Worm (Caenorhabditis elegans): ENCODE data around the gene C29H12.6.

Gene C29H12.6

DNA sequence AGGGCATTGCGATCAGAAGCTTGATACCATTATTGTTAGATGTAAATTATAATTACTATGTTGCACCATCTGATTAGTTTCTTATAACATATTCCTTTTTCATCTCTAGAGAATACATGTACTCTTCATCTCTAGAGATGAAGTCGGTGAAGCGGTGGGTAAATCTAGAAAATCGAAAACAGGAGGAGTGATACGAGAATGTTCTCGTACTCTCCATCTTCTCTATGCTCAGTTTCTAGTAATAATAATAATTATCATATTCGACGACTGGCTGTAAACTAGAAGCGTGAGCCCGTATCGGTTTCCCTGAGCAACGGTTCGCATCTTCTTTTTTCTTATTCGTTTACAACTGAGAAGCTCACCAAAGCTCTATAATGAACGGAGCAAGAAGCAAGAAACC is 10.3 kb downstream of the C29H12.6 start:
- TF ChIP-seq elt-3 (tag; optimal IDR thresholded peaks at IDR 0.05) (no peak), ceh-16 (tag; optimal IDR thresholded peaks at IDR 0.05) (no peak), nhr-11 (tag; optimal IDR thresholded peaks at IDR 0.05) (no peak), lsy-12 (tag; optimal IDR thresholded peaks at IDR 0.05) (no peak), nfya-1 (tag; optimal IDR thresholded peaks at IDR 0.05; ENCODE audit: insufficient read depth) (no peak), elt-1 (tag; optimal IDR thresholded peaks at IDR 0.05) (no peak), skn-1 (tag; optimal IDR thresholded peaks at IDR 0.05) (no peak), nhr-23 (tag; optimal IDR thresholded peaks at IDR 0.05) (no peak), nhr-28 (tag; optimal IDR thresholded peaks at IDR 0.05) (no peak), nhr-77 (tag; optimal IDR thresholded peaks at IDR 0.05) (no peak), tbx-2 (tag; optimal IDR thresholded peaks at IDR 0.05) (no peak), aly-2 (tag; optimal IDR thresholded peaks at IDR 0.05) (no peak), nhr-43 (tag; optimal IDR thresholded peaks at IDR 0.05; ENCODE audit: poor library complexity, severe bottlenecking) (no peak), elt-2 (tag; optimal IDR thresholded peaks at IDR 0.05) (no peak), mml-1 (tag; optimal IDR thresholded peaks at IDR 0.05) (no peak), fkh-2 (tag; optimal IDR thresholded peaks at IDR 0.05) (no peak), sea-2 (GFP tag; optimal IDR thresholded peaks at IDR 0.05) (no peak), R02D3.7 (tag; optimal IDR thresholded peaks at IDR 0.05) (no peak)

DNA sequence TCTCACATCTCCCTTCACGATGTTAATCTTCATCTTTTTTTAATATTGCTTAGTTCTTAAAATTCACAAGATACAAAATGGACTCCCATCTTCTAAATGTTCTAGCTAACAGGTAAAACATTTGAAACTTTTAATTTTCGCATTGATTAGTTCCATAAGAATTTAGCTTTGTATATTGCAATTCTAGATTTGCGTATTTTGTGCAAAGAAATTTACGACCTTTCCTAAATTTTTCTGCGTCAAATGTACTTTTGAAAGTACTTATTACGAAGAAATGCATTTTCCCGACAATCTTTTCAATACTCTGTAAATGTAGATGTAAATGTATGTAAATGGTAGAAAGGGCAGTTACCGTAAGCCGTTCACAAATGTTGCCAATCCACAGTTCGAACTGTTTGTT is 14.1 kb downstream of the C29H12.6 start:
- TF ChIP-seq skn-1 (tag; optimal IDR thresholded peaks at IDR 0.05) (no peak), nhr-237 (tag; optimal IDR thresholded peaks at IDR 0.05) (no peak), fos-1 (tag; optimal IDR thresholded peaks at IDR 0.05) (no peak), hmg-11 (tag; optimal IDR thresholded peaks at IDR 0.05) (no peak), elt-2 (tag; optimal IDR thresholded peaks at IDR 0.05) (no peak), daf-12 (tag; optimal IDR thresholded peaks at IDR 0.05) (no peak), ama-1 (optimal IDR thresholded peaks at IDR 0.05) (no peak), nhr-28 (tag; optimal IDR thresholded peaks at IDR 0.05) (no peak), zag-1 (tag; optimal IDR thresholded peaks at IDR 0.05) (no peak), fkh-2 (tag; optimal IDR thresholded peaks at IDR 0.05) (no peak), nhr-11 (tag; optimal IDR thresholded peaks at IDR 0.05) (no peak)

DNA sequence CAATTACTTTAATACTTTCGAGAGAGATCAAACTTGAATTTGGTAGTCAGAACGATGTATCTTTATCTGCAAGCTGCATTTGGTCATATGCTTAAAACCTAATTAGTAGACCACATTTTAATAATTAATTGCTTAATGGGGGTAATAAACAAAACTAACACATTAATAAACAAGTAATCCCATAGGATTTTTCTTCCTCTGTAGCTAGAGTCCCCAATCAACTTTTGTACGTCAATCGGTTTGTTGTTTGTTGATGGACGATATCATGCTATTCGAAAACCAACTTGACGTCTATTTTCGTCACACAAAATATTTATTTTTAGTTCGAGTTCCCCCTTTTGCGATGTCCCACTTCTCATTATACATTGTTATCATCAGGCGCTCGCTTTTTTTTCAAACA is 16.6 kb downstream of the C29H12.6 start:
- TF ChIP-seq mml-1 (tag; optimal IDR thresholded peaks at IDR 0.05) (no peak), sea-2 (GFP tag; optimal IDR thresholded peaks at IDR 0.05) (no peak), nhr-28 (tag; optimal IDR thresholded peaks at IDR 0.05) (no peak), nfya-1 (tag; optimal IDR thresholded peaks at IDR 0.05; ENCODE audit: insufficient read depth) (no peak), unc-39 (tag; optimal IDR thresholded peaks at IDR 0.05) (no peak), nhr-77 (tag; optimal IDR thresholded peaks at IDR 0.05) (no peak), ceh-9 (tag; optimal IDR thresholded peaks at IDR 0.05) (no peak), ceh-16 (tag; optimal IDR thresholded peaks at IDR 0.05) (no peak), nhr-25 (tag; optimal IDR thresholded peaks at IDR 0.05) (no peak), fos-1 (tag; optimal IDR thresholded peaks at IDR 0.05) (no peak), R02D3.7 (tag; optimal IDR thresholded peaks at IDR 0.05) (no peak), egl-27 (tag; optimal IDR thresholded peaks at IDR 0.05) (no peak), mdl-1 (tag; optimal IDR thresholded peaks at IDR 0.05) (no peak), unc-62 (GFP tag; optimal IDR thresholded peaks at IDR 0.05) (no peak), daf-12 (tag; optimal IDR thresholded peaks at IDR 0.05) (no peak), nhr-76 (tag; optimal IDR thresholded peaks at IDR 0.05) (no peak)

DNA sequence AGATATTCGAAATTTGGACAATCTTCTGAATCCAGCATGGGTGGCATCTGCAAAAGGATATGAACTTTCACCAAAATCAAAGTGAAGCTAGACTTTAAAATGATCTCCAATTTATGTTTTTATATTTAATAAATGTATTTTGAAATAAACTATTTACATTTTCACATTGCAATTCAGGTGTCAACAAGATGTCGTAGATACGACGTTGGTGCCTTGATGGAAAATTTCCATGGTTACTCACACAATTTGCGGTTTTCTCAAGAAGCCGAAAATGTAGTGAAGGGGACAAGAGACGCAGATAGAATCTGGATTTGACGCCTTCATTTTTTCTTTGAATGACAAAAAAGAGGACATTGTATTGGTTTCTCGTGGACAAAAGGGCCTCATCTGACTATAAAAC is 18.6 kb downstream of the C29H12.6 start, which contains the start of gene rgs-3:
Gene rgs-3 (plus strand): TSS at position 301 of the 400 bp plus-strand sequence.
- TF ChIP-seq egl-27 (tag; optimal IDR thresholded peaks at IDR 0.05) (no peak), fos-1 (tag; optimal IDR thresholded peaks at IDR 0.05) (no peak), nhr-23 (tag; optimal IDR thresholded peaks at IDR 0.05) (no peak), eor-1 (tag; optimal IDR thresholded peaks at IDR 0.05) (no peak), pqm-1 (tag; optimal IDR thresholded peaks at IDR 0.05) (no peak), mdl-1 (tag; optimal IDR thresholded peaks at IDR 0.05) (no peak), jun-1 (tag; optimal IDR thresholded peaks at IDR 0.05) (no peak), tbx-2 (tag; optimal IDR thresholded peaks at IDR 0.05) (no peak), ceh-28 (tag; optimal IDR thresholded peaks at IDR 0.05) (no peak), fkh-2 (tag; optimal IDR thresholded peaks at IDR 0.05) (no peak), snpc-4 (tag; optimal IDR thresholded peaks at IDR 0.05) (no peak), lin-39 (tag; optimal IDR thresholded peaks at IDR 0.05) (no peak), ceh-16 (tag; optimal IDR thresholded peaks at IDR 0.05) (no peak), elt-3 (tag; optimal IDR thresholded peaks at IDR 0.05) (no peak), nhr-43 (tag; optimal IDR thresholded peaks at IDR 0.05; ENCODE audit: poor library complexity, severe bottlenecking) (no peak)
